Worm (Caenorhabditis elegans) whole organism, L1 larva: ENCODE data around the gene decr-1.1.
A peak's percentile ranks its signal among the peaks of the same experiment; 100 is the strongest.

Source experiments
- ceh-82 ChIP-seq, 3 experiments: fragments of 150-350 bp in 1 of 3; sonication (generic microtip) in 2 of 3; optimal IDR thresholded peaks; 2 replicates each; lab custom pipeline; 2014 to 2017; ENCODE audit warnings: missing biosample characterization in 3 of 3, missing genetic modification characterization in 3 of 3
- ces-1 ChIP-seq: fragments of 150-350 bp; optimal IDR thresholded peaks from 2 replicates; lab custom pipeline; 2014; ENCODE audit warnings: missing biosample characterization, missing genetic modification reagents, missing genetic modification characterization
- efl-1 ChIP-seq, 4 experiments: fragments of 150-350 bp; optimal IDR thresholded peaks in 3 of 4; peaks in 1 of 4; 1 replicate in 1 of 4; 2 replicates in 3 of 4; lab custom pipeline; 2014; ENCODE audit warnings: missing biosample characterization in 2 of 4, missing genetic modification characterization in 2 of 4, missing genetic modification reagents in 2 of 4
- irx-1 ChIP-seq: sonication (generic microtip); optimal IDR thresholded peaks from 2 replicates; lab custom pipeline; 2016; ENCODE audit warnings: missing genetic modification characterization, missing compliant biosample characterization
- lin-15B ChIP-seq: fragments of 150-350 bp; sonication (generic microtip); optimal IDR thresholded peaks from 3 replicates; lab custom pipeline; 2014; ENCODE audit warnings: missing biosample characterization, missing genetic modification characterization
- lin-39 ChIP-seq: fragments of 150-350 bp; optimal IDR thresholded peaks from 2 replicates; lab custom pipeline; 2014; ENCODE audit warnings: missing biosample characterization, missing genetic modification reagents, missing genetic modification characterization
- mef-2 ChIP-seq: fragments of 150-350 bp; optimal IDR thresholded peaks from 2 replicates; lab custom pipeline; 2014; ENCODE audit warnings: missing biosample characterization, missing genetic modification characterization
- nhr-237 ChIP-seq: fragments of 150-350 bp; optimal IDR thresholded peaks from 2 replicates; lab custom pipeline; 2014; ENCODE audit warnings: missing biosample characterization, missing genetic modification characterization
- nhr-76 ChIP-seq: sonication (generic microtip); optimal IDR thresholded peaks from 2 replicates; lab custom pipeline; 2017; ENCODE audit warnings: missing biosample characterization, missing genetic modification characterization
- nhr-77 ChIP-seq: fragments of 150-350 bp; optimal IDR thresholded peaks from 2 replicates; lab custom pipeline; 2014; ENCODE audit warnings: missing biosample characterization, missing genetic modification characterization
- pqm-1 ChIP-seq: sonication (generic microtip); optimal IDR thresholded peaks from 3 replicates; lab custom pipeline; 2017; ENCODE audit warnings: missing biosample characterization, missing genetic modification characterization
- tlp-1 ChIP-seq: fragments of 150-350 bp; optimal IDR thresholded peaks from 2 replicates; lab custom pipeline; 2014; ENCODE audit warnings: missing biosample characterization, missing genetic modification characterization
- unc-62 ChIP-seq: fragments of 150-350 bp; optimal IDR thresholded peaks from 2 replicates; lab custom pipeline; 2014; ENCODE audit warnings: missing biosample characterization, missing genetic modification reagents, missing genetic modification characterization
- zip-4 ChIP-seq: fragments of 200-800 bp; sonication (Bioruptor generic); optimal IDR thresholded peaks from 2 replicates; lab custom pipeline; 2018; ENCODE audit warnings: mild to moderate bottlenecking, missing genetic modification characterization, moderate library complexity, missing compliant biosample characterization

DNA sequence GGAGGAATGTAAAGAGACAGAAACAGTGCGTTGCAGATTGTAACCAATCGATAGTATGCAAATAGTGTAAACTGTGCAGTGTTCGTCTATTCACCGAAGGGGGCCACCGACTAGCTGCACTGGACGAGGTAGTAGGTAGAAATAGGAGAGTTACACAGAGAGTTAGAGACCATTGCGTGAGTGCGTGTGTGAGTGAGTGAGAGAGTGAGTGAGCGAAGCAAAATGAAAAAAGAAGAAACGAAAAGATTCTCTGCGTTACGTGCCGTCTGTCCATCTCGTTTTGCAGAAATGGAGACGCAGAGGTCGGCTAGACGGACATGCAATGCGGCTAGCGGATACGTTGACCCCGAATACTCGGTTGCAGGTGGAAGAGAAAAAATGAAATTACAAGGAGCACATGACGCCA is 26.3 kb downstream of the decr-1.1 start:
- TF ChIP-seq pqm-1 (tag; lab: Kevin White, UChicago) = no peak
- TF ChIP-seq irx-1 = no peak
- no peak for TF ChIP-seq unc-62 (GFP tag; lab: Kevin White, UChicago)
- peak; percentile 8 to 71 (median 45) for TF ChIP-seq ceh-82 (tag; optimal IDR thresholded peaks at IDR 0.05; lab: Kevin White, UChicago)
- no peak for TF ChIP-seq ces-1 (GFP tag; lab: Kevin White, UChicago)
- TF ChIP-seq nhr-77 (tag; lab: Kevin White, UChicago) = peak; percentile 47
- peak; percentile 55 to 77 for TF ChIP-seq efl-1 (optimal IDR thresholded peaks at IDR 0.05; lab: Kevin White, UChicago)
- TF ChIP-seq efl-1 (GFP tag; optimal IDR thresholded peaks at IDR 0.05 in 1 of 2; lab: Kevin White, UChicago) = peak; percentile 14 to 93
- TF ChIP-seq mef-2 (tag; lab: Kevin White, UChicago) = no peak
- TF ChIP-seq lin-15B (tag; lab: Kevin White, UChicago) = no peak
- no peak for TF ChIP-seq lin-39 (tag; lab: Kevin White, UChicago)
- TF ChIP-seq nhr-76 = no peak
- TF ChIP-seq zip-4 = no peak
- TF ChIP-seq tlp-1 (tag; lab: Kevin White, UChicago) = no peak
- no peak for TF ChIP-seq nhr-237 (tag; lab: Kevin White, UChicago)
